Worm (Caenorhabditis elegans) whole organism, midembryonic: ENCODE results near the gene T05H10.1.

ENCODE experiments used
- T22C8.4 ChIP-seq: fragments of 200-800 bp; sonication (Bioruptor generic); IDR thresholded peaks from 2 replicates; pipeline ENCODE4 v1.3.6; 2022; ENCODE audit warnings: missing genetic modification characterization, missing compliant biosample characterization
- cog-1 ChIP-seq: sonication (generic microtip); optimal IDR thresholded peaks from 2 replicates; lab custom pipeline; 2016; ENCODE audit warnings: missing genetic modification characterization, missing compliant biosample characterization
- flt-1 ChIP-seq: fragments of 200-800 bp; sonication (Bioruptor generic); IDR thresholded peaks from 2 replicates; pipeline ENCODE4 v1.3.6; 2022; ENCODE audit warnings: missing genetic modification characterization, missing compliant biosample characterization
- klf-2 ChIP-seq: fragments of 200-800 bp; sonication (Bioruptor generic); conservative IDR thresholded peaks from 2 replicates; pipeline ENCODE4 v1.3.6; 2022; ENCODE audit warnings: missing genetic modification reagents, missing genetic modification characterization, missing compliant biosample characterization
- med-1 ChIP-seq: sonication (generic microtip); optimal IDR thresholded peaks from 2 replicates; lab custom pipeline; 2017; ENCODE audit warnings: missing genetic modification characterization, mild to moderate bottlenecking, missing compliant biosample characterization, antibody characterized with exemption, missing genetic modification reagents; ENCODE audit not compliant: insufficient read depth
- ref-1 ChIP-seq: fragments of 200-800 bp; sonication (Bioruptor generic); conservative IDR thresholded peaks from 2 replicates; pipeline ENCODE4 v1.3.6; 2022; ENCODE audit warnings: missing genetic modification reagents, missing genetic modification characterization, missing compliant biosample characterization
- tab-1 ChIP-seq: fragments of 200-800 bp; sonication (Bioruptor generic); IDR thresholded peaks from 2 replicates; pipeline ENCODE4 v1.3.6; 2022; ENCODE audit warnings: missing genetic modification characterization, missing compliant biosample characterization
- ztf-23 ChIP-seq: fragments of 200-800 bp; sonication (Bioruptor generic); IDR thresholded peaks from 2 replicates; pipeline ENCODE4 v1.3.6; 2022; ENCODE audit warnings: missing genetic modification reagents, missing genetic modification characterization, missing compliant biosample characterization
- ztf-29 ChIP-seq: fragments of 200-800 bp; sonication (Bioruptor generic); IDR thresholded peaks from 2 replicates; pipeline ENCODE4 v1.3.6; 2022; ENCODE audit warnings: missing genetic modification reagents, missing genetic modification characterization, missing compliant biosample characterization

DNA sequence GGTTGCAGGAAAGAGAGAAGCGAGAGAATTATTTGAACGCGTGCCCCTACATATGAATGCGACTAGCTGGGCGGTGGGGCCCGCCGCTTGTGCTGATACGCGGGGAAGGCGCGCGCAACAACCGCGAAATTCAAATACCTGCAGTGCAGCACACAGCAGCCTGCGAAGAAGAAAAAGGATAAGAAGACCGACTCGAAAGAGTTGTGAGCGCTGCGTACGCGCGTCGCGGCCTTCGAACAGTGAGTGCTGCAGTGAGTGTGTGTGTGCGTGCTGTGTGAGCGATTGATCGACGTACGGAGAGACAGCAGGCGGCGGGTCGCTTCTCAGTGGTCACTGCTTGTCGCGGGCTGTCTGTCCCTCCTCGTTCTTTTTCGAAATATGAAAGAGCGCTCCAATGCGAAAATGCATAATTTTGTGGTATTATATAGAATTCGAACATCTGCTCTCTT lies 14.1 kb upstream of the T05H10.1 start:
- TF ChIP-seq flt-1 (GFP tag; lab: Robert Waterston, UW) (peak; percentile 74; the same call in 1 of the 2 replicates), tab-1 (GFP tag; lab: Robert Waterston, UW) (no peak), ztf-29 (GFP tag; lab: Robert Waterston, UW) (peak; percentile 60; the same call in 1 of the 2 replicates), klf-2 (GFP tag; lab: Robert Waterston, UW) (no peak), ref-1 (GFP tag; lab: Robert Waterston, UW) (no peak), T22C8.4 (GFP tag; lab: Robert Waterston, UW) (peak; percentile 62), cog-1 (tag; lab: Kevin White, UChicago) (peak; percentile 77), ztf-23 (peak; percentile 79), med-1 (no peak)
